Fruit fly (Drosophila melanogaster): ENCODE measurements around the gene CG14606.
A peak's percentile ranks its signal among the peaks of the same experiment; 100 is the strongest.

CG14606 gene

DNA sequence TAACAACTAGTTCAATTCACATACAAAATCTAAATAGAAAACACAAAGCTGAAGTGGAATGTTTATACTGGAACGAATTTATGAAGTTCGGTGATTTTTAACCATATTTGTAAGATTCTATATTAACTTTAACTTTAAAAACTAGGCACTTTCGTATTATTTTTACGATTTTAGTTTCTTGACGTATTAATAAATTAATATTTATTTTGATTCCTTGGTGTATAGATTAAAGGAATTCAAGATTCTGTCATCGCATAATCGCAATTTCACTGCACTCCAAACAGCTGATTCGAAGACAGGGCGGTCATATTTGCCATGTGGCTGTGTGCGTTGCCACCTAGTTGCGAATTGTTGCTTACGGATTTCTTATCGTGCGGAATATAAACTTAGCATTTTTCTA, 32.6 kb upstream of the CG14606 start, which contains the start of the genes CG1227 and Dtwd2 (continued):
- peak; percentile 89 for TF ChIP-seq Oaz (GFP tag; IDR thresholded peaks at IDR 0.05)
- TF ChIP-seq CG31365 (tag; optimal IDR thresholded peaks at IDR 0.05) = peak; percentile 31
- TF ChIP-seq gfzf (GFP tag; optimal IDR thresholded peaks at IDR 0.05) = peak; percentile 8
- TF ChIP-seq klu (GFP tag; IDR thresholded peaks at IDR 0.05) = peak; percentile 67
- TF ChIP-seq ssp (GFP tag; IDR thresholded peaks at IDR 0.05) = peak; percentile 57
- peak; percentile 90 for TF ChIP-seq Ptx1 (GFP tag; IDR thresholded peaks at IDR 0.05)
- TF ChIP-seq MESR4 (GFP tag; optimal IDR thresholded peaks at IDR 0.05) = peak; percentile 50
- TF ChIP-seq pnt (GFP tag; optimal IDR thresholded peaks at IDR 0.05) = peak; percentile 14
- TF ChIP-seq PHDP (tag; optimal IDR thresholded peaks at IDR 0.05) = peak; percentile 99
- TF ChIP-seq CG3163 (GFP tag; optimal IDR thresholded peaks at IDR 0.05) = no peak
- TF ChIP-seq sens-2 (GFP tag; IDR thresholded peaks at IDR 0.05) = peak; percentile 80
- peak; percentile 36 for TF ChIP-seq CG5245 (GFP tag; optimal IDR thresholded peaks at IDR 0.05)
- TF ChIP-seq Nf-YA (GFP tag; IDR thresholded peaks at IDR 0.05) = peak; percentile 85
- TF ChIP-seq CG12659 (GFP tag; optimal IDR thresholded peaks at IDR 0.05) = peak; percentile 94
- TF ChIP-seq eyg (GFP tag; optimal IDR thresholded peaks at IDR 0.05) = peak; percentile 66
- no peak for TF ChIP-seq ab (GFP tag; optimal IDR thresholded peaks at IDR 0.05)
- TF ChIP-seq CG32767 (GFP tag; IDR thresholded peaks at IDR 0.05) = peak; percentile 92
- TF ChIP-seq bcd (GFP tag; optimal IDR thresholded peaks at IDR 0.05) = peak; percentile 85
- TF ChIP-seq az2 (GFP tag; optimal IDR thresholded peaks at IDR 0.05) = peak; percentile 79
- TF ChIP-seq CG3995 (GFP tag; optimal IDR thresholded peaks at IDR 0.05) = peak; percentile 57
- TF ChIP-seq aop (GFP tag; IDR thresholded peaks at IDR 0.05) = no peak
- TF ChIP-seq tna (GFP tag; IDR thresholded peaks at IDR 0.05; ENCODE audit: partially characterized antibody) = no peak
- peak; percentile 63 for TF ChIP-seq CG12942 (GFP tag; optimal IDR thresholded peaks at IDR 0.05)
- TF ChIP-seq Vsx1 (GFP tag; optimal IDR thresholded peaks at IDR 0.05) = no peak
- no peak for TF ChIP-seq CG14860 (GFP tag; IDR thresholded peaks at IDR 0.05; ENCODE audit: partially characterized antibody)
- TF ChIP-seq CG8478 (optimal IDR thresholded peaks at IDR 0.05) = no peak
- no peak for TF ChIP-seq Dref (GFP tag; IDR thresholded peaks at IDR 0.05)
- TF ChIP-seq CG1832 (GFP tag; optimal IDR thresholded peaks at IDR 0.05) = no peak
- peak; percentile 93 for TF ChIP-seq fd3F (GFP tag; optimal IDR thresholded peaks at IDR 0.05)
- no peak for TF ChIP-seq CG34224 (GFP tag; IDR thresholded peaks at IDR 0.05; ENCODE audit: partially characterized antibody)
- no peak for TF ChIP-seq CG4282 (GFP tag; optimal IDR thresholded peaks at IDR 0.05)
- peak; percentile 59 for TF ChIP-seq Ravus (GFP tag; IDR thresholded peaks at IDR 0.05)
- peak; percentile 21 for TF ChIP-seq pum (GFP tag; optimal IDR thresholded peaks at IDR 0.05)
- peak; percentile 90 for TF ChIP-seq CG6854 (GFP tag; optimal IDR thresholded peaks at IDR 0.05)
- peak; percentile 97 for TF ChIP-seq CG12391 (tag; optimal IDR thresholded peaks at IDR 0.05)
- peak; percentile 90 for TF ChIP-seq CG10979 (tag; optimal IDR thresholded peaks at IDR 0.05)
- peak; percentile 16 for TF ChIP-seq CG17186 (GFP tag; optimal IDR thresholded peaks at IDR 0.05)
- no peak for TF ChIP-seq NC2α (GFP tag; optimal IDR thresholded peaks at IDR 0.05)
- no peak; the same call in 2 of the 3 replicates for TF ChIP-seq CG6175 (GFP tag; IDR thresholded peaks at IDR 0.05)
- peak; percentile 26 for TF ChIP-seq CG30431 (GFP tag; optimal IDR thresholded peaks at IDR 0.05)
- peak; percentile 70; the same call in 2 of the 3 replicates for TF ChIP-seq CG11560 (tag; IDR thresholded peaks at IDR 0.05)
- peak; percentile 66 for TF ChIP-seq CG5180 (GFP tag; optimal IDR thresholded peaks at IDR 0.05)
- peak; percentile 73; the same call in 1 of the 2 replicates for TF ChIP-seq CG8765 (GFP tag; IDR thresholded peaks at IDR 0.05)
- peak; percentile 91 for TF ChIP-seq CG11504 (tag; optimal IDR thresholded peaks at IDR 0.05)
- no peak for TF ChIP-seq CG18764 (GFP tag; optimal IDR thresholded peaks at IDR 0.05)
- no peak for TF ChIP-seq sqz (GFP tag; optimal IDR thresholded peaks at IDR 0.05)
- peak; percentile 76; the same call in 2 of the 3 replicates for TF ChIP-seq B-H1 (GFP tag; IDR thresholded peaks at IDR 0.05)
- TF ChIP-seq Dp (GFP tag; optimal IDR thresholded peaks at IDR 0.05) = peak; percentile 20
- TF ChIP-seq Hr78 (GFP tag; optimal IDR thresholded peaks at IDR 0.05) = no peak
- no peak for TF ChIP-seq Ets65A (GFP tag)
- TF ChIP-seq p53 (GFP tag; optimal IDR thresholded peaks at IDR 0.05) = no peak
